Worm (Caenorhabditis elegans) whole organism, L3 larva: ENCODE measurements around the gene W05E10.1.
A peak's percentile ranks its signal among the peaks of the same experiment; 100 is the strongest.

ENCODE experiments used
- ZK546.5 ChIP-seq: sonication (generic microtip); optimal IDR thresholded peaks from 2 replicates; lab custom pipeline; 2017; ENCODE audit warnings: missing biosample characterization, missing genetic modification characterization
- ama-1 ChIP-seq: fragments of 150-350 bp; optimal IDR thresholded peaks from 2 replicates; lab custom pipeline; 2018
- ceh-28 ChIP-seq: fragments of 150-350 bp; optimal IDR thresholded peaks from 2 replicates; lab custom pipeline; 2014; ENCODE audit warnings: missing biosample characterization, missing genetic modification reagents, missing genetic modification characterization
- ceh-82 ChIP-seq: fragments of 150-350 bp; optimal IDR thresholded peaks from 2 replicates; lab custom pipeline; 2014; ENCODE audit warnings: missing biosample characterization, missing genetic modification characterization
- ceh-9 ChIP-seq: sonication (generic microtip); optimal IDR thresholded peaks from 2 replicates; lab custom pipeline; 2018; ENCODE audit warnings: missing biosample characterization, missing genetic modification characterization
- daf-12 ChIP-seq: fragments of 150-350 bp; optimal IDR thresholded peaks from 2 replicates; lab custom pipeline; 2014; ENCODE audit warnings: missing biosample characterization, missing genetic modification reagents, missing genetic modification characterization
- elt-1 ChIP-seq: fragments of 150-350 bp; optimal IDR thresholded peaks from 2 replicates; lab custom pipeline; 2014; ENCODE audit warnings: missing biosample characterization, missing genetic modification characterization
- elt-2 ChIP-seq: sonication (generic microtip); optimal IDR thresholded peaks from 2 replicates; lab custom pipeline; 2016; ENCODE audit warnings: missing genetic modification reagents, mild to moderate bottlenecking, missing genetic modification characterization, missing compliant biosample characterization
- elt-3 ChIP-seq, 3 experiments: fragments of 150-350 bp in 1 of 3; sonication (generic microtip) in 2 of 3; optimal IDR thresholded peaks; 2 replicates in 2 of 3; 4 replicates in 1 of 3; lab custom pipeline; 2014 to 2017; ENCODE audit warnings: missing biosample characterization in 3 of 3, missing genetic modification characterization in 3 of 3
- eor-1 ChIP-seq, 2 experiments: fragments of 150-350 bp; optimal IDR thresholded peaks; 2 replicates each; lab custom pipeline; 2014 to 2018; ENCODE audit warnings: missing biosample characterization in 2 of 2, missing genetic modification characterization in 2 of 2
- fkh-10 ChIP-seq: sonication (generic microtip); optimal IDR thresholded peaks from 2 replicates; lab custom pipeline; 2017; ENCODE audit warnings: missing biosample characterization, missing genetic modification reagents, missing genetic modification characterization
- fkh-2 ChIP-seq: fragments of 150-350 bp; optimal IDR thresholded peaks from 2 replicates; lab custom pipeline; 2014; ENCODE audit warnings: missing biosample characterization, missing genetic modification reagents, missing genetic modification characterization
- fos-1 ChIP-seq: fragments of 150-350 bp; optimal IDR thresholded peaks from 2 replicates; lab custom pipeline; 2014; ENCODE audit warnings: missing biosample characterization, missing genetic modification characterization
- lin-15B ChIP-seq: fragments of 150-350 bp; optimal IDR thresholded peaks from 2 replicates; lab custom pipeline; 2014; ENCODE audit warnings: missing biosample characterization, missing genetic modification characterization
- lin-39 ChIP-seq: fragments of 150-350 bp; optimal IDR thresholded peaks from 2 replicates; lab custom pipeline; 2018; ENCODE audit warnings: missing biosample characterization, missing genetic modification reagents, missing genetic modification characterization
- lsy-12 ChIP-seq: sonication (generic microtip); optimal IDR thresholded peaks from 2 replicates; lab custom pipeline; 2016; ENCODE audit warnings: mild to moderate bottlenecking, missing genetic modification characterization, missing compliant biosample characterization
- mdl-1 ChIP-seq: fragments of 150-350 bp; optimal IDR thresholded peaks from 2 replicates; lab custom pipeline; 2014; ENCODE audit warnings: missing biosample characterization, missing genetic modification characterization
- mml-1 ChIP-seq: fragments of 150-350 bp; sonication (generic microtip); optimal IDR thresholded peaks from 3 replicates; lab custom pipeline; 2014; ENCODE audit warnings: missing biosample characterization, missing genetic modification characterization
- nfya-1 ChIP-seq: sonication (generic microtip); optimal IDR thresholded peaks from 2 replicates; lab custom pipeline; 2017; ENCODE audit warnings: missing genetic modification characterization, mild to moderate bottlenecking, missing compliant biosample characterization, antibody characterized with exemption, moderate library complexity; ENCODE audit not compliant: insufficient read depth
- nhr-12 ChIP-seq: fragments of 150-350 bp; optimal IDR thresholded peaks from 2 replicates; lab custom pipeline; 2014; ENCODE audit warnings: missing biosample characterization, missing genetic modification characterization
- nhr-23 ChIP-seq: fragments of 150-350 bp; optimal IDR thresholded peaks from 2 replicates; lab custom pipeline; 2014; ENCODE audit warnings: missing biosample characterization, missing genetic modification reagents, missing genetic modification characterization
- nhr-25 ChIP-seq: sonication (generic microtip); optimal IDR thresholded peaks from 2 replicates; lab custom pipeline; 2017; ENCODE audit warnings: missing biosample characterization, missing genetic modification characterization
- nhr-28 ChIP-seq: fragments of 150-350 bp; optimal IDR thresholded peaks from 2 replicates; lab custom pipeline; 2014; ENCODE audit warnings: missing biosample characterization, missing genetic modification characterization
- nhr-77 ChIP-seq: fragments of 150-350 bp; optimal IDR thresholded peaks from 2 replicates; lab custom pipeline; 2014; ENCODE audit warnings: missing biosample characterization, missing genetic modification characterization
- pha-4 ChIP-seq: fragments of 150-350 bp; optimal IDR thresholded peaks from 2 replicates; lab custom pipeline; 2014; ENCODE audit warnings: missing biosample characterization, missing genetic modification reagents, missing genetic modification characterization
- pqm-1 ChIP-seq: fragments of 150-350 bp; optimal IDR thresholded peaks from 2 replicates; lab custom pipeline; 2017; ENCODE audit warnings: missing biosample characterization, missing genetic modification characterization, inconsistent platforms
- sea-2 ChIP-seq: fragments of 150-350 bp; sonication (generic microtip); optimal IDR thresholded peaks from 4 replicates; lab custom pipeline; 2014; ENCODE audit warnings: missing biosample characterization, missing genetic modification reagents, missing genetic modification characterization
- snpc-4 ChIP-seq: fragments of 150-350 bp; optimal IDR thresholded peaks from 2 replicates; lab custom pipeline; 2014; ENCODE audit warnings: missing biosample characterization, missing genetic modification characterization
- tbx-2 ChIP-seq: sonication (generic microtip); optimal IDR thresholded peaks from 2 replicates; lab custom pipeline; 2016; ENCODE audit warnings: mild to moderate bottlenecking, missing genetic modification characterization, missing compliant biosample characterization
- unc-39 ChIP-seq: sonication (generic microtip); optimal IDR thresholded peaks from 4 replicates; lab custom pipeline; 2017; ENCODE audit warnings: missing biosample characterization, missing genetic modification characterization
- unc-62 ChIP-seq: fragments of 150-350 bp; sonication (generic microtip); optimal IDR thresholded peaks from 4 replicates; lab custom pipeline; 2014; ENCODE audit warnings: missing biosample characterization, missing genetic modification reagents, missing genetic modification characterization
- zag-1 ChIP-seq: fragments of 150-350 bp; optimal IDR thresholded peaks from 2 replicates; lab custom pipeline; 2014; ENCODE audit warnings: missing biosample characterization, missing genetic modification characterization
- ztf-4 ChIP-seq: fragments of 150-350 bp; optimal IDR thresholded peaks from 2 replicates; lab custom pipeline; 2014; ENCODE audit warnings: missing biosample characterization, missing genetic modification characterization

W05E10.1 gene

ce11 chrV:11722858-11723257 is 31.4 kb upstream of the W05E10.1 start:
- TF ChIP-seq unc-62 (GFP tag; lab: Kevin White, UChicago), result no peak
- no peak for TF ChIP-seq daf-12
- no peak for TF ChIP-seq nhr-77 (tag; lab: Kevin White, UChicago)
- TF ChIP-seq unc-39 (tag; lab: Kevin White, UChicago), result no peak
- no peak for TF ChIP-seq fkh-2
- TF ChIP-seq nhr-23 (tag; lab: Kevin White, UChicago), result no peak
- no peak for TF ChIP-seq fkh-10 (GFP tag; lab: Kevin White, UChicago)
- TF ChIP-seq ceh-9 (tag; lab: Kevin White, UChicago), result no peak
- no peak for TF ChIP-seq snpc-4 (tag; lab: Kevin White, UChicago)
- no peak for TF ChIP-seq fos-1
- TF ChIP-seq zag-1, result no peak
- TF ChIP-seq ZK546.5 (tag; lab: Kevin White, UChicago), result no peak
- no peak for TF ChIP-seq tbx-2 (tag; lab: Kevin White, UChicago)
- TF ChIP-seq lsy-12, result no peak
- no peak for TF ChIP-seq ceh-82 (tag; lab: Kevin White, UChicago)
- no peak for TF ChIP-seq pqm-1 (tag; lab: Kevin White, UChicago)

ce11 chrV:11716930-11717329 is 25.4 kb upstream of the W05E10.1 start:
- TF ChIP-seq elt-2 (tag; lab: Kevin White, UChicago), result peak; percentile 78
- no peak for TF ChIP-seq nhr-77 (tag; lab: Kevin White, UChicago)
- no peak for TF ChIP-seq nhr-12 (tag; lab: Kevin White, UChicago)
- no peak for TF ChIP-seq eor-1 (tag; optimal IDR thresholded peaks at IDR 0.05; lab: Kevin White, UChicago)
- TF ChIP-seq ztf-4 (tag; lab: Kevin White, UChicago), result no peak
- no peak for TF ChIP-seq pha-4 (tag; lab: Kevin White, UChicago)
- TF ChIP-seq pqm-1 (tag; lab: Kevin White, UChicago), result peak; percentile 71
- TF ChIP-seq fos-1, result no peak
- no peak for TF ChIP-seq lin-15B (tag; lab: Kevin White, UChicago)
- no peak for TF ChIP-seq zag-1
- no peak for TF ChIP-seq elt-3 (tag; optimal IDR thresholded peaks at IDR 0.05; lab: Kevin White, UChicago)
- TF ChIP-seq mdl-1 (tag; lab: Kevin White, UChicago), result no peak
- no peak for TF ChIP-seq sea-2 (GFP tag; lab: Kevin White, UChicago)
- no peak for TF ChIP-seq mml-1 (tag; lab: Kevin White, UChicago)

ce11 chrV:11715797-11716196 is 24.3 kb upstream of the W05E10.1 start, which contains the start of gene tre-3:
TSS of gene tre-3 (minus strand) at chrV:11715903.
- TF ChIP-seq elt-2 (tag; lab: Kevin White, UChicago) (peak; percentile 59), mml-1 (tag; lab: Kevin White, UChicago) (no peak), pqm-1 (tag; lab: Kevin White, UChicago) (peak; percentile 53), nhr-28 (tag; lab: Kevin White, UChicago) (no peak)

DNA sequence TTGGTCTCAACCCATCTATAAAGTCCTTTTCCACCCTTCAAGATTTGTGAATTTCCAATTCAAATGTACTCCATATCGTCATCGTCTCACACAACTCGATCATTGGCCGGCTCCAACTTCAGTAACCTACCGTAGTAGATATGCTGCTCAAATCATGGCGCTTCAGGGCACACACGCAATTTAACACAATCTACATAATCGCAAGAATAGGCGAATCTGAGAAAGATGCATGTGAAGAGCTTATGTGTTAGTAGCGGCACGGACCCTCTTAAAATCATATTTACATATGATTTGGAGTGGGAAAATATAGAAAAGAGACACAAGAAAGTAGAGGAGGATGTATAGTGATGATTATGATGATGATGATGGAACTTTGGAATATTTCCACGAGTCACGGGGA is 20.3 kb upstream of the W05E10.1 start:
- TF ChIP-seq ceh-82 (tag; lab: Kevin White, UChicago) (no peak), ceh-28 (tag; lab: Kevin White, UChicago) (no peak), fkh-10 (GFP tag; lab: Kevin White, UChicago) (no peak)

DNA sequence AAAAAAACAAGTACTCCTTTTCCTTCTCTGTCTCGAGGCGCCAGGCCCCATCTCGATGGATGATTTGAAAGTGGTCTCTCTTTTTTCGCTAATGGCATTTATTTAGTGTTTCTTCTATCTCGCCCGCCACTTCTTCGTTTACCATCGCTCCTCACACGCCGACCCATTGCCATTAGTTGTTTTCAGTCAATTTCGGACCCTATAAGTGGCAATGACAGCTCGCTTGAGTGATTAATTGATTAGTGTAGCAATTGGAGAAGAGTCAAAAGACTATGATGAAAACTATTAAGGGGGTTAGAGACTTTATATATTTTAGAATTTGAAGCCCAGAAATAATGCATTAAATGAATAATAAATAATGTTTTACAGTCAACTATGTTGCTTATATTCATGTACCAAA is 14.9 kb upstream of the W05E10.1 start:
- no peak for TF ChIP-seq nhr-25 (tag; lab: Kevin White, UChicago)
- no peak for TF ChIP-seq lin-39
- TF ChIP-seq elt-1 (tag; lab: Kevin White, UChicago), result no peak
- no peak for TF ChIP-seq elt-2 (tag; lab: Kevin White, UChicago)
- TF ChIP-seq fkh-10 (GFP tag; lab: Kevin White, UChicago), result no peak
- no peak for TF ChIP-seq ztf-4 (tag; lab: Kevin White, UChicago)
- TF ChIP-seq ama-1 (lab: Kevin White, UChicago), result no peak

DNA sequence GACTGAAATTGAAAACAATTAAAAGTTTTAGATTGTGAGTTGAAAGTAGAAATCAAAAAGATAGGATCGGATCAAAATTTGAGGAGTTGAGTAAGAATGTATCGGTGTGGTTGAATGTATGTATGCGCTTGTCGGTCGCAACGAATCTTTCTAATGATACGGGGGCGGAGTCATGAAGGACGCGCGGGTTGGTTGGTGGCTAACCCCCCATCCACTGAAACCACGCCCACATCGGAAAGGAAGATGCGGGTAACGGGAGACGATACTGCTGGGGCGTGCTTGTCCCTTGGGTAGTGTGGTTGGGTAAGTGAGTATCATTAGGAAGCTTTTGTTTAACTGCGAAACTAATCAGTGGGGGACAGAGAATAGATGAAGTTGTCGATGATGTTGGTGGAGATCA is 13.9 kb upstream of the W05E10.1 start, which contains the start of gene ceh-32:
TSS of gene ceh-32 (minus strand) at position 2 of the 400 bp plus-strand sequence.
- TF ChIP-seq unc-62 (GFP tag; lab: Kevin White, UChicago) (no peak), nfya-1 (tag; lab: Kevin White, UChicago) (peak; percentile 81)
